Worm (Caenorhabditis elegans) whole organism, L1 larva: ENCODE measurements around the gene best-17.

Source experiments
- C16A3.4 ChIP-seq: fragments of 150-350 bp; optimal IDR thresholded peaks from 2 replicates; lab custom pipeline; 2014; ENCODE audit warnings: missing biosample characterization, missing genetic modification characterization
- C34B4.2 ChIP-seq: sonication (generic microtip); optimal IDR thresholded peaks from 2 replicates; lab custom pipeline; 2017; ENCODE audit warnings: mild to moderate bottlenecking, missing genetic modification characterization, missing compliant biosample characterization
- F16B12.6 ChIP-seq: fragments of 150-350 bp; optimal IDR thresholded peaks from 2 replicates; lab custom pipeline; 2014; ENCODE audit warnings: missing biosample characterization, missing genetic modification characterization
- Y116A8C.19 ChIP-seq: sonication (generic microtip); optimal IDR thresholded peaks from 2 replicates; lab custom pipeline; 2016; ENCODE audit warnings: missing compliant biosample characterization, missing genetic modification characterization, borderline replicate concordance
- aly-2 ChIP-seq: fragments of 150-350 bp; optimal IDR thresholded peaks from 2 replicates; lab custom pipeline; 2014; ENCODE audit warnings: missing biosample characterization, missing genetic modification characterization
- ama-1 ChIP-seq: fragments of 150-350 bp; optimal IDR thresholded peaks from 2 replicates; lab custom pipeline; 2014
- ceh-63 ChIP-seq: fragments of 200-800 bp; sonication (Bioruptor generic); optimal IDR thresholded peaks from 2 replicates; lab custom pipeline; 2018; ENCODE audit warnings: mild to moderate bottlenecking, missing genetic modification characterization, missing compliant biosample characterization
- ceh-8 ChIP-seq: fragments of 200-800 bp; sonication (Bioruptor generic); optimal IDR thresholded peaks from 2 replicates; lab custom pipeline; 2018; ENCODE audit warnings: mild to moderate bottlenecking, missing genetic modification characterization, moderate library complexity, missing compliant biosample characterization
- efl-1 ChIP-seq, 4 experiments: fragments of 150-350 bp; optimal IDR thresholded peaks in 3 of 4; peaks in 1 of 4; 1 replicate in 1 of 4; 2 replicates in 3 of 4; lab custom pipeline; 2014; ENCODE audit warnings: missing biosample characterization in 2 of 4, missing genetic modification characterization in 2 of 4, missing genetic modification reagents in 2 of 4
- egl-13 ChIP-seq: sonication (generic microtip); optimal IDR thresholded peaks from 2 replicates; lab custom pipeline; 2016; ENCODE audit warnings: missing genotype, missing genetic modification reagents, missing genetic modification characterization, missing compliant biosample characterization
- egl-27 ChIP-seq, 2 experiments: fragments of 150-350 bp in 1 of 2; sonication (generic microtip); optimal IDR thresholded peaks; 3 replicates each; lab custom pipeline; 2017 to 2018; ENCODE audit warnings: missing biosample characterization in 2 of 2, missing genetic modification characterization in 2 of 2, missing genetic modification reagents in 2 of 2
- elt-3 ChIP-seq, 6 experiments: fragments of 150-350 bp in 1 of 6; sonication (generic microtip); optimal IDR thresholded peaks; 2 replicates each; lab custom pipeline; 2017 to 2018; ENCODE audit warnings: missing biosample characterization in 6 of 6, missing genetic modification characterization in 6 of 6, inconsistent platforms in 1 of 6
- fkh-10 ChIP-seq: sonication (generic microtip); optimal IDR thresholded peaks from 2 replicates; lab custom pipeline; 2017; ENCODE audit warnings: missing biosample characterization, missing genetic modification reagents, missing genetic modification characterization
- fkh-4 ChIP-seq: sonication (generic microtip); optimal IDR thresholded peaks from 2 replicates; lab custom pipeline; 2016; ENCODE audit warnings: missing compliant biosample characterization, missing genetic modification characterization, borderline replicate concordance
- fkh-8 ChIP-seq: sonication (generic microtip); optimal IDR thresholded peaks from 2 replicates; lab custom pipeline; 2016; ENCODE audit warnings: mild to moderate bottlenecking, missing genetic modification characterization, missing compliant biosample characterization
- fos-1 ChIP-seq: fragments of 150-350 bp; optimal IDR thresholded peaks from 2 replicates; lab custom pipeline; 2014; ENCODE audit warnings: missing biosample characterization, missing genetic modification characterization
- grh-1 ChIP-seq: fragments of 200-800 bp; sonication (Bioruptor generic); IDR thresholded peaks from 2 replicates; pipeline ENCODE4 v1.3.6; 2022; ENCODE audit warnings: missing genetic modification reagents, missing genetic modification characterization, missing compliant biosample characterization
- irx-1 ChIP-seq: sonication (generic microtip); optimal IDR thresholded peaks from 2 replicates; lab custom pipeline; 2016; ENCODE audit warnings: missing genetic modification characterization, missing compliant biosample characterization
- isw-1 ChIP-seq: fragments of 200-800 bp; sonication (Bioruptor generic); IDR thresholded peaks from 2 replicates; pipeline ENCODE4 v1.3.6; 2022; ENCODE audit warnings: missing genetic modification characterization, missing compliant biosample characterization
- lin-15B ChIP-seq: fragments of 150-350 bp; sonication (generic microtip); optimal IDR thresholded peaks from 3 replicates; lab custom pipeline; 2014; ENCODE audit warnings: missing biosample characterization, missing genetic modification characterization
- lin-35 ChIP-seq, 2 experiments: fragments of 150-350 bp; optimal IDR thresholded peaks; 2 replicates each; lab custom pipeline; 2014; ENCODE audit warnings: missing biosample characterization in 2 of 2, missing genetic modification characterization in 2 of 2, missing genetic modification reagents in 2 of 2
- lin-39 ChIP-seq: fragments of 150-350 bp; optimal IDR thresholded peaks from 2 replicates; lab custom pipeline; 2014; ENCODE audit warnings: missing biosample characterization, missing genetic modification reagents, missing genetic modification characterization
- lir-3 ChIP-seq: sonication (generic microtip); optimal IDR thresholded peaks from 2 replicates; lab custom pipeline; 2016; ENCODE audit warnings: mild to moderate bottlenecking, missing genetic modification characterization, moderate library complexity, missing compliant biosample characterization; ENCODE audit not compliant: poor library complexity
- lsy-2 ChIP-seq, 2 experiments: fragments of 150-350 bp; optimal IDR thresholded peaks; 2 replicates each; lab custom pipeline; 2014; ENCODE audit warnings: missing biosample characterization in 2 of 2, missing genetic modification characterization in 2 of 2
- mdl-1 ChIP-seq, 2 experiments: fragments of 150-350 bp; optimal IDR thresholded peaks; 2 replicates each; lab custom pipeline; 2014 to 2017; ENCODE audit warnings: missing biosample characterization in 2 of 2, missing genetic modification characterization in 2 of 2, inconsistent platforms in 1 of 2
- mef-2 ChIP-seq: fragments of 150-350 bp; optimal IDR thresholded peaks from 2 replicates; lab custom pipeline; 2014; ENCODE audit warnings: missing biosample characterization, missing genetic modification characterization
- nhr-11 ChIP-seq: fragments of 150-350 bp; optimal IDR thresholded peaks from 2 replicates; lab custom pipeline; 2014; ENCODE audit warnings: missing biosample characterization, missing genetic modification characterization
- nhr-12 ChIP-seq: sonication (generic microtip); optimal IDR thresholded peaks from 2 replicates; lab custom pipeline; 2017; ENCODE audit warnings: missing biosample characterization, missing genetic modification characterization
- nhr-19 ChIP-seq: fragments of 200-800 bp; sonication (Bioruptor generic); conservative IDR thresholded peaks from 2 replicates; pipeline ENCODE4 v1.3.6; 2022; ENCODE audit warnings: missing genetic modification characterization, missing compliant biosample characterization
- nhr-20 ChIP-seq: sonication (generic microtip); optimal IDR thresholded peaks from 2 replicates; lab custom pipeline; 2016; ENCODE audit warnings: mild to moderate bottlenecking, missing genetic modification characterization, missing compliant biosample characterization
- nhr-71 ChIP-seq: sonication (generic microtip); optimal IDR thresholded peaks from 2 replicates; lab custom pipeline; 2016; ENCODE audit warnings: mild to moderate bottlenecking, missing genetic modification characterization, moderate library complexity, missing compliant biosample characterization
- nhr-77 ChIP-seq: fragments of 150-350 bp; optimal IDR thresholded peaks from 2 replicates; lab custom pipeline; 2014; ENCODE audit warnings: missing biosample characterization, missing genetic modification characterization
- nhr-84 ChIP-seq: sonication (generic microtip); optimal IDR thresholded peaks from 2 replicates; lab custom pipeline; 2017; ENCODE audit warnings: missing biosample characterization, missing genetic modification characterization
- nhr-90 ChIP-seq: sonication (generic microtip); optimal IDR thresholded peaks from 2 replicates; lab custom pipeline; 2016; ENCODE audit warnings: mild to moderate bottlenecking, missing genetic modification characterization, missing compliant biosample characterization; ENCODE audit not compliant: poor library complexity
- pag-3 ChIP-seq: sonication (generic microtip); optimal IDR thresholded peaks from 2 replicates; lab custom pipeline; 2017; ENCODE audit warnings: missing genetic modification characterization, mild to moderate bottlenecking, missing compliant biosample characterization, antibody characterized with exemption, borderline replicate concordance; ENCODE audit not compliant: insufficient read depth
- pax-3 ChIP-seq: fragments of 200-800 bp; sonication (Bioruptor generic); optimal IDR thresholded peaks from 2 replicates; lab custom pipeline; 2018; ENCODE audit warnings: mild to moderate bottlenecking, missing genetic modification characterization, moderate library complexity, missing compliant biosample characterization
- pqm-1 ChIP-seq: sonication (generic microtip); optimal IDR thresholded peaks from 3 replicates; lab custom pipeline; 2017; ENCODE audit warnings: missing biosample characterization, missing genetic modification characterization
- snu-23 ChIP-seq: sonication (generic microtip); optimal IDR thresholded peaks from 2 replicates; lab custom pipeline; 2016; ENCODE audit warnings: missing genetic modification characterization, missing compliant biosample characterization
- swsn-7 ChIP-seq: sonication (generic microtip); optimal IDR thresholded peaks from 2 replicates; lab custom pipeline; 2016; ENCODE audit warnings: missing genetic modification characterization, missing compliant biosample characterization
- unc-130 ChIP-seq: fragments of 150-350 bp; optimal IDR thresholded peaks from 2 replicates; lab custom pipeline; 2017; ENCODE audit warnings: missing biosample characterization, missing genetic modification characterization, inconsistent platforms
- unc-30 ChIP-seq: sonication (generic microtip); optimal IDR thresholded peaks from 2 replicates; lab custom pipeline; 2017; ENCODE audit warnings: missing biosample characterization, missing genetic modification characterization
- unc-62 ChIP-seq: fragments of 150-350 bp; optimal IDR thresholded peaks from 2 replicates; lab custom pipeline; 2014; ENCODE audit warnings: missing biosample characterization, missing genetic modification reagents, missing genetic modification characterization
- vab-15 ChIP-seq: sonication (generic microtip); optimal IDR thresholded peaks from 2 replicates; lab custom pipeline; 2017; ENCODE audit warnings: missing genotype, mild to moderate bottlenecking, missing genetic modification characterization, missing compliant biosample characterization
- xbp-1 ChIP-seq: sonication (generic microtip); optimal IDR thresholded peaks from 2 replicates; lab custom pipeline; 2016; ENCODE audit warnings: missing genetic modification characterization, missing compliant biosample characterization
- ztf-11 ChIP-seq, 2 experiments: sonication (generic microtip); optimal IDR thresholded peaks; 2 replicates each; lab custom pipeline; 2016 to 2017; ENCODE audit warnings: missing genetic modification characterization in 2 of 2, missing biosample characterization in 1 of 2, missing compliant biosample characterization in 1 of 2
- ztf-4 ChIP-seq: fragments of 150-350 bp; optimal IDR thresholded peaks from 2 replicates; lab custom pipeline; 2014; ENCODE audit warnings: missing biosample characterization, missing genetic modification characterization

Gene best-17

DNA sequence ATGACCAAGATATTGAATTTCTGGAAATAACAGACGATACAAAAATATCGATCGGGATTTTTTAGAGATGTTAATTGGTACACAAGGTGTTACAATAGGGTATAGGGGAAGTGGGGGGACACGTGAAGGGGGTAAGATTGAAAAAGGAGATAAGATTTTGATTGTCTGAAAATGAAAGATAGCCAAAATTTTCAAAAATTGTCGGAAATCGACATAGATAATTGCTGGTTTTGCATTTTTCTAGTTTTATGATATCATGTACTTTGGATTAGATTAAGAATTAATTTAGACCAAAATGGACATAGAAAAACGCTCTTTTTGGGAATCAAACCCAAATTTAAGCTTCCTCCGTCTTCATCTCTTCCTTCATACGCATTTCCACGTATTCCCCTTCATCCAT, 18.4 kb upstream of the best-17 start, which contains the start of gene T19C3.5:
TSS of gene T19C3.5 (minus strand) at position 101 of the 400 bp plus-strand sequence.
- TF ChIP-seq fkh-10 (GFP tag; lab: Kevin White, UChicago) (no peak), ztf-4 (tag; lab: Kevin White, UChicago) (no peak), C34B4.2 (tag; lab: Kevin White, UChicago) (no peak), fkh-8 (tag; lab: Kevin White, UChicago) (no peak), nhr-20 (tag; lab: Kevin White, UChicago) (no peak), nhr-12 (tag; lab: Kevin White, UChicago) (no peak), fos-1 (tag; lab: Kevin White, UChicago) (no peak), mef-2 (tag; lab: Kevin White, UChicago) (no peak), nhr-19 (GFP tag; lab: Robert Waterston, UW) (no peak), swsn-7 (tag; lab: Kevin White, UChicago) (no peak), nhr-11 (tag; lab: Kevin White, UChicago) (no peak), pax-3 (no peak), mdl-1 (tag; optimal IDR thresholded peaks at IDR 0.05; lab: Kevin White, UChicago) (no peak), irx-1 (no peak)
- TF ChIP-seq, all 84 proteins: peak for 0

DNA sequence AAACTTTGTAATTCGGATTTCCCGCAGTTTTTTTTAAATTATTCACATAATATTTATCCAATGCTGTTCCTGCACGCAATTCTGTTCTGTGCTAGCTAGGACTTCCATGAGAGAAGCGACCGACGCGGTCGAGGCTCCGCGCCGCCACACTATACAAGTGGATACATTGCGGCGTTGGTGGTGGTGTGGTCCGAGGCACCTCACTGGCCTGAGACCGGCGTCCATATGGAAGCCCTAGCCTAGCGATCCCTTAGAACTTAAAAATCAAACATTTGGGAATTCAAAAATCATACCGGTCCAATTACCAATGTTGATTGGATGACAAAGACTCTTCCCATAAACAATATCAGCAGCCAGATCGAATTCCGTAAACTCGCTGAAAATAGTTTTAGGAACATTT, 16.6 kb upstream of the best-17 start:
- TF ChIP-seq lsy-2 (tag; optimal IDR thresholded peaks at IDR 0.05; lab: Kevin White, UChicago): no peak
- no peak for TF ChIP-seq efl-1 (optimal IDR thresholded peaks at IDR 0.05; lab: Kevin White, UChicago)
- peak in 1 of 2 experiments; percentile 58 for TF ChIP-seq efl-1 (GFP tag; optimal IDR thresholded peaks at IDR 0.05 in 1 of 2; lab: Kevin White, UChicago)

ce11 chrIII:623754-624153, 14.3 kb upstream of the best-17 start:
- TF ChIP-seq C34B4.2 (tag; lab: Kevin White, UChicago): peak; percentile 74
- TF ChIP-seq egl-13 (tag; lab: Kevin White, UChicago): peak; percentile 72
- peak; percentile 64 for TF ChIP-seq isw-1 (GFP tag; lab: Robert Waterston, UW)
- peak; percentile 72 for TF ChIP-seq nhr-90 (tag; lab: Kevin White, UChicago)
- peak; percentile 89 for TF ChIP-seq swsn-7 (tag; lab: Kevin White, UChicago)
- no peak for TF ChIP-seq lin-39 (tag; lab: Kevin White, UChicago)
- no peak for TF ChIP-seq fkh-4 (tag; lab: Kevin White, UChicago)
- no peak for TF ChIP-seq aly-2
- no peak for TF ChIP-seq nhr-84 (tag; lab: Kevin White, UChicago)
- peak; percentile 95 for TF ChIP-seq snu-23 (GFP tag; lab: Kevin White, UChicago)
- peak in 1 of 2 experiments; percentile 63 for TF ChIP-seq egl-27 (tag; optimal IDR thresholded peaks at IDR 0.05; lab: Kevin White, UChicago)
- peak; percentile 95 for TF ChIP-seq nhr-71
- TF ChIP-seq ceh-63 (GFP tag; lab: Kevin White, UChicago): no peak
- peak in 1 of 2 experiments; percentile 15 for TF ChIP-seq ztf-11 (tag; optimal IDR thresholded peaks at IDR 0.05; lab: Kevin White, UChicago)
- no peak for TF ChIP-seq unc-62
- TF ChIP-seq unc-130 (tag; lab: Kevin White, UChicago): peak; percentile 83
- TF ChIP-seq ceh-8 (GFP tag; lab: Kevin White, UChicago): peak; percentile 78
- TF ChIP-seq nhr-20 (tag; lab: Kevin White, UChicago): peak; percentile 91
- TF ChIP-seq pag-3 (tag; lab: Kevin White, UChicago): peak; percentile 86
- peak; percentile 76 for TF ChIP-seq C16A3.4 (tag; lab: Kevin White, UChicago)
- peak; percentile 83 for TF ChIP-seq nhr-19 (GFP tag; lab: Robert Waterston, UW)
- no peak for TF ChIP-seq irx-1
- TF ChIP-seq Y116A8C.19 (tag; lab: Kevin White, UChicago): no peak
- peak; percentile 59 for TF ChIP-seq lir-3 (tag; lab: Kevin White, UChicago)
- TF ChIP-seq lin-15B (tag; lab: Kevin White, UChicago): peak; percentile 43
- no peak for TF ChIP-seq unc-30 (tag; lab: Kevin White, UChicago)
- TF ChIP-seq efl-1 (optimal IDR thresholded peaks at IDR 0.05; lab: Kevin White, UChicago): peak; percentile 67 to 83
- TF ChIP-seq efl-1 (GFP tag; optimal IDR thresholded peaks at IDR 0.05 in 1 of 2; lab: Kevin White, UChicago): peak; percentile 48 to 93
- peak; percentile 86 for TF ChIP-seq nhr-77 (tag; lab: Kevin White, UChicago)
- peak; percentile 78 to 84 for TF ChIP-seq lin-35 (GFP tag; optimal IDR thresholded peaks at IDR 0.05; lab: Kevin White, UChicago)
- TF ChIP-seq fkh-8 (tag; lab: Kevin White, UChicago): peak; percentile 90
- TF ChIP-seq F16B12.6 (tag; lab: Kevin White, UChicago): no peak
- peak in 3 of 6 experiments; percentile 74 to 83 (median 78) for TF ChIP-seq elt-3 (tag; optimal IDR thresholded peaks at IDR 0.05; lab: Kevin White, UChicago)
- TF ChIP-seq vab-15: peak; percentile 34
- TF ChIP-seq xbp-1: peak; percentile 72
- 0 out of 2 replicates have a peak, but pooled peaks have one; percentile 16 for TF ChIP-seq grh-1 (GFP tag; lab: Robert Waterston, UW)
- no peak for TF ChIP-seq ama-1
- no peak for TF ChIP-seq pqm-1
